Worm (Caenorhabditis elegans): ENCODE measurements around the gene srv-34.
A peak's percentile ranks its signal among the peaks of the same experiment; 100 is the strongest.

srv-34 gene

ce11 chrV:16367575-16367974 lies 7.0 kb downstream of the srv-34 start, which contains the start of gene W08G11.3 (continued):
- TF ChIP-seq unc-62 (GFP tag; optimal IDR thresholded peaks at IDR 0.05) (no peak), pbrm-1 (GFP tag; IDR thresholded peaks at IDR 0.05) (no peak), efl-1 (GFP tag; optimal IDR thresholded peaks at IDR 0.05) (no peak), Y53F4B.3 (GFP tag; IDR thresholded peaks at IDR 0.05) (no peak), ceh-100 (GFP tag; IDR thresholded peaks at IDR 0.05) (no peak)

DNA sequence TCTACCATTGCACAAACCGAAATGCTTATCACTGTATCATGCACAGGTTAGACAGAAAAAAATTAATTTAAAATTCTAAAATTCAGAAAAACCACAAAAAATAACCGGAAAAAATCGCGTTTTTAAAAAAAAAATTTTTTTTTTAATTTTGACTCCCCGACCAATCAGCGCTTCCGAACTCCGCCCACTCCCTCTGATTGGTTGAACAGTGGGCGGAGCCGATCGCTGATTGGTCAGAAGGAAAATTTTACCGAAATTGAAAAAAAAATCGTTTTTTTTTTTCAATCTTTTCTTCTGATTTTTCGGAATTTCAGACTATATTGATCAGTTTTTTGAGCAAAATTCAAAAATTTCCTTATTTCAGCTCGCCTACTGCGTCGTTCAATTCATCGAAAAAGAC lies 13.2 kb downstream of the srv-34 start:
- peak; percentile 98 for TF ChIP-seq nfyb-1 (GFP tag; IDR thresholded peaks at IDR 0.05)
- TF ChIP-seq madf-6 (GFP tag; IDR thresholded peaks at IDR 0.05): no peak
- TF ChIP-seq rpc-1 (optimal IDR thresholded peaks at IDR 0.05): no peak
- TF ChIP-seq rpc-1 (tag; optimal IDR thresholded peaks at IDR 0.05): no peak
- no peak for TF ChIP-seq Y53G8AR.9 (GFP tag; conservative IDR thresholded peaks at IDR 0.05)
- no peak for TF ChIP-seq F22D6.2 (tag; optimal IDR thresholded peaks at IDR 0.05)

- TF ChIP-seq hmg-1.2 (GFP tag; IDR thresholded peaks at IDR 0.05) (peak; percentile 32; the same call in 1 of the 2 replicates), Y53F4B.3 (GFP tag; IDR thresholded peaks at IDR 0.05) (no peak), nhr-80 (tag; optimal IDR thresholded peaks at IDR 0.05) (peak; percentile 47), Y56A3A.18 (GFP tag; IDR thresholded peaks at IDR 0.05) (0 out of 2 replicates have a peak, but pooled peaks have one; percentile 12), F33H1.4 (GFP tag; IDR thresholded peaks at IDR 0.05) (no peak), lin-40 (tag; optimal IDR thresholded peaks at IDR 0.05) (peak; percentile 20), cebp-1 (GFP tag; IDR thresholded peaks at IDR 0.05) (no peak), cebp-1 (tag; optimal IDR thresholded peaks at IDR 0.05) (peak; percentile 4)
Observed at ce11 chrV:16357253-16357652, 17.3 kb downstream of the srv-34 start, which contains the start of gene pptr-1. TSS of gene pptr-1 (plus strand) at chrV:16357521.

- TF ChIP-seq nhr-80 (tag; optimal IDR thresholded peaks at IDR 0.05) (no peak), efl-1 (GFP tag; optimal IDR thresholded peaks at IDR 0.05) (peak; percentile 84), snpc-1.1 (tag; optimal IDR thresholded peaks at IDR 0.05; ENCODE audit: insufficient read depth) (no peak), K12H6.12 (tag; optimal IDR thresholded peaks at IDR 0.05) (no peak), rpc-1 (optimal IDR thresholded peaks at IDR 0.05) (no peak), rpc-1 (tag; optimal IDR thresholded peaks at IDR 0.05) (no peak), aptf-2 (GFP tag; conservative IDR thresholded peaks at IDR 0.05) (no peak), attf-6 (GFP tag; IDR thresholded peaks at IDR 0.05) (0 out of 2 replicates have a peak, but pooled peaks have one; percentile 48), egl-44 (GFP tag; IDR thresholded peaks at IDR 0.05) (no peak), dpff-1 (tag; optimal IDR thresholded peaks at IDR 0.05) (no peak), lin-26 (GFP tag; IDR thresholded peaks at IDR 0.05) (no peak), ztf-22 (GFP tag; optimal IDR thresholded peaks at IDR 0.05) (no peak), nfya-1 (tag; optimal IDR thresholded peaks at IDR 0.05; ENCODE audit: borderline replicate concordance, insufficient read depth) (no peak), dpl-1 (GFP tag; optimal IDR thresholded peaks at IDR 0.05) (peak; percentile 74), F55B11.4 (tag; optimal IDR thresholded peaks at IDR 0.05; ENCODE audit: borderline replicate concordance, insufficient read depth) (no peak), akir-1 (GFP tag; optimal IDR thresholded peaks at IDR 0.05) (no peak), nhr-27 (tag; optimal IDR thresholded peaks at IDR 0.05) (no peak), madf-3 (GFP tag; IDR thresholded peaks at IDR 0.05) (no peak), somi-1 (GFP tag; optimal IDR thresholded peaks at IDR 0.05) (no peak), hsf-1 (GFP tag; IDR thresholded peaks at IDR 0.05) (no peak), athp-1 (tag; optimal IDR thresholded peaks at IDR 0.05) (peak; percentile 26), egrh-3 (GFP tag; IDR thresholded peaks at IDR 0.05) (no peak), F37B4.10 (GFP tag; IDR thresholded peaks at IDR 0.05) (no peak), sptf-2 (GFP tag; optimal IDR thresholded peaks at IDR 0.05) (no peak), gei-17 (GFP tag; optimal IDR thresholded peaks at IDR 0.05) (no peak), snpc-1.3 (tag; optimal IDR thresholded peaks at IDR 0.05; ENCODE audit: insufficient read depth) (peak; percentile 20), zim-3 (tag; optimal IDR thresholded peaks at IDR 0.05) (no peak), K11D2.4 (GFP tag; IDR thresholded peaks at IDR 0.05) (no peak), F39B2.1 (GFP tag; IDR thresholded peaks at IDR 0.05) (no peak), F57C9.4 (tag; optimal IDR thresholded peaks at IDR 0.05) (no peak), hlh-12 (tag; optimal IDR thresholded peaks at IDR 0.05) (no peak)
Observed at ce11 chrV:16356798-16357197, 17.8 kb downstream of the srv-34 start.
